Fruit fly (Drosophila melanogaster) whole organism, prepupa: ENCODE results near the gene Ythdc1.
A peak's percentile ranks its signal among the peaks of the same experiment; 100 is the strongest.

Experiments used
- CG34406 ChIP-seq: fragments of 200-800 bp; sonication (Bioruptor generic); optimal IDR thresholded peaks from 3 replicates; lab custom pipeline; 2016; ENCODE audit warnings: missing biosample characterization, missing genetic modification characterization
- Eip75B ChIP-seq: fragments of 200-800 bp; sonication (Bioruptor generic); optimal IDR thresholded peaks from 3 replicates; lab custom pipeline; 2016; ENCODE audit warnings: missing biosample characterization, missing genetic modification characterization
- Hr38 ChIP-seq: sonication (Bioruptor generic); optimal IDR thresholded peaks from 2 replicates; lab custom pipeline; 2016; ENCODE audit warnings: missing biosample characterization, missing genetic modification characterization
- Hr39 ChIP-seq: fragments of 200-800 bp; sonication (Bioruptor generic); optimal IDR thresholded peaks from 2 replicates; lab custom pipeline; 2016; ENCODE audit warnings: missing biosample characterization, missing genetic modification characterization
- Sox15 ChIP-seq: fragments of 200-800 bp; sonication (Bioruptor generic); optimal IDR thresholded peaks from 3 replicates; lab custom pipeline; 2016; ENCODE audit warnings: missing biosample characterization, missing genetic modification characterization

- TF ChIP-seq Hr38 (GFP tag; lab: Kevin White, UChicago) = no peak
- peak; percentile 65 for TF ChIP-seq Eip75B (GFP tag; lab: Kevin White, UChicago)
- peak; percentile 47 for TF ChIP-seq Sox15 (GFP tag; lab: Kevin White, UChicago)
- peak; percentile 78 for TF ChIP-seq CG34406
- TF ChIP-seq Hr39 (GFP tag; lab: Kevin White, UChicago) = peak; percentile 78
Measured at dm6 chr3L:3377965-3378292, 4.0 kb upstream of the Ythdc1 start, which contains the start of gene Ids.
